Fruit fly (Drosophila melanogaster) Kc167 (cell line): ENCODE results near the gene Rim.

ENCODE experiments used
- Myc ChIP-seq: fragments of >200 bp; optimal IDR thresholded peaks from 2 replicates; lab custom pipeline; 2017; ENCODE audit warnings: missing external identifiers
- Sin3A ChIP-seq: fragments of >200 bp; optimal IDR thresholded peaks from 2 replicates; lab custom pipeline; 2018; ENCODE audit warnings: missing external identifiers
- h ChIP-seq: fragments of >200 bp; optimal IDR thresholded peaks from 3 replicates; lab custom pipeline; 2018; ENCODE audit warnings: missing external identifiers
- insv ChIP-seq: fragments of >200 bp; optimal IDR thresholded peaks from 3 replicates; lab custom pipeline; 2018; ENCODE audit warnings: missing external identifiers
- psq ChIP-seq: fragments of >200 bp; optimal IDR thresholded peaks from 2 replicates; lab custom pipeline; 2017; ENCODE audit warnings: missing external identifiers
- ttk ChIP-seq: sonication (Bioruptor generic); optimal IDR thresholded peaks from 2 replicates; lab custom pipeline; 2017; ENCODE audit warnings: missing external identifiers

- TF ChIP-seq psq (lab: Kevin White, UChicago) (no peak), ttk (lab: Kevin White, UChicago) (no peak), h (no peak), Sin3A (lab: Kevin White, UChicago) (no peak), Myc (lab: Kevin White, UChicago) (no peak), insv (lab: Kevin White, UChicago) (no peak)
These were observed 39.4 kb upstream of the Rim start for dm6 chr3R:17955737-17956136.
